Fruit fly (Drosophila melanogaster) whole organism, wandering third instar larva: ENCODE measurements around the gene shps.
A peak's percentile ranks its signal among the peaks of the same experiment; 100 is the strongest.

Experiments used
- Abd-B ChIP-seq: fragments of >200 bp; optimal IDR thresholded peaks from 2 replicates; lab custom pipeline; 2017; ENCODE audit warnings: missing biosample characterization, missing genetic modification characterization
- CG32264 ChIP-seq: fragments of 200-800 bp; sonication (Bioruptor generic); optimal IDR thresholded peaks from 2 replicates; lab custom pipeline; 2016; ENCODE audit warnings: missing biosample characterization, missing genetic modification characterization
- CG9705 ChIP-seq: fragments of 200-800 bp; sonication (Bioruptor generic); optimal IDR thresholded peaks from 2 replicates; lab custom pipeline; 2018; ENCODE audit warnings: missing biosample characterization, mild to moderate bottlenecking, missing genetic modification characterization
- CrebA ChIP-seq: fragments of 200-800 bp; sonication (Bioruptor generic); optimal IDR thresholded peaks from 2 replicates; lab custom pipeline; 2016; ENCODE audit warnings: missing biosample characterization, mild to moderate bottlenecking, missing genetic modification characterization, borderline replicate concordance
- Dfd ChIP-seq: fragments of >200 bp; optimal IDR thresholded peaks from 2 replicates; lab custom pipeline; 2017; ENCODE audit warnings: missing biosample characterization, missing genetic modification characterization
- Dif ChIP-seq: fragments of 200-275, 200-300 bp; sonication (Bioruptor generic); optimal IDR thresholded peaks from 2 replicates; lab custom pipeline; 2018; ENCODE audit warnings: missing biosample characterization, missing genetic modification characterization; ENCODE audit not compliant: partially characterized antibody
- GATAd ChIP-seq: sonication (Bioruptor generic); optimal IDR thresholded peaks from 2 replicates; lab custom pipeline; 2016; ENCODE audit warnings: missing biosample characterization, missing genetic modification characterization
- HLH106 ChIP-seq: fragments of 200-800 bp; optimal IDR thresholded peaks from 3 replicates; lab custom pipeline; 2019; ENCODE audit warnings: missing biosample characterization, mild to moderate bottlenecking, missing genetic modification characterization, moderate library complexity
- Hnf4 ChIP-seq: fragments of 200-800 bp; sonication (Bioruptor generic); optimal IDR thresholded peaks from 2 replicates; lab custom pipeline; 2016; ENCODE audit warnings: missing biosample characterization, mild to moderate bottlenecking, missing genetic modification characterization
- Hr78 ChIP-seq: fragments of >200 bp; optimal IDR thresholded peaks from 2 replicates; lab custom pipeline; 2017; ENCODE audit warnings: missing biosample characterization, missing genetic modification characterization
- Hr83 ChIP-seq: fragments of 200-300 bp; sonication (Bioruptor generic); optimal IDR thresholded peaks from 2 replicates; lab custom pipeline; 2016; ENCODE audit warnings: missing biosample characterization, mild to moderate bottlenecking, missing genetic modification characterization, moderate library complexity; ENCODE audit not compliant: poor library complexity, severe bottlenecking
- Jra ChIP-seq: sonication (Bioruptor generic); optimal IDR thresholded peaks from 2 replicates; lab custom pipeline; 2016; ENCODE audit warnings: missing biosample characterization, missing genetic modification characterization
- Mio ChIP-seq: sonication (Bioruptor generic); optimal IDR thresholded peaks from 2 replicates; lab custom pipeline; 2016; ENCODE audit warnings: missing biosample characterization, missing genetic modification characterization
- Myc ChIP-seq: fragments of >200 bp; optimal IDR thresholded peaks from 2 replicates; lab custom pipeline; 2017
- N ChIP-seq: fragments of >200 bp; optimal IDR thresholded peaks from 2 replicates; lab custom pipeline; 2018; ENCODE audit warnings: missing biosample characterization, missing external identifiers, missing genetic modification characterization
- OdsH ChIP-seq: fragments of 200-800 bp; sonication (Bioruptor generic); optimal IDR thresholded peaks from 2 replicates; lab custom pipeline; 2016; ENCODE audit warnings: missing biosample characterization, mild to moderate bottlenecking, missing genetic modification characterization
- Rel ChIP-seq, 2 experiments: fragments of 200-800 bp; sonication (Bioruptor generic) in 1 of 2; optimal IDR thresholded peaks; 2 replicates in 1 of 2; 3 replicates in 1 of 2; lab custom pipeline; 2016 to 2019; ENCODE audit warnings: mild to moderate bottlenecking in 2 of 2, missing biosample characterization in 2 of 2, missing genetic modification characterization in 2 of 2, moderate library complexity in 1 of 2
- Sp1 ChIP-seq: fragments of 200-800 bp; sonication (Bioruptor generic); optimal IDR thresholded peaks from 3 replicates; lab custom pipeline; 2019; ENCODE audit warnings: missing biosample characterization, mild to moderate bottlenecking, missing genetic modification characterization, moderate library complexity
- Vsx2 ChIP-seq: fragments of 200-300, 225-300 bp; sonication (Bioruptor generic); optimal IDR thresholded peaks from 2 replicates; lab custom pipeline; 2018; ENCODE audit warnings: missing biosample characterization, missing genetic modification characterization; ENCODE audit not compliant: partially characterized antibody
- br ChIP-seq: fragments of 200-800 bp; sonication (Bioruptor generic); optimal IDR thresholded peaks from 2 replicates; lab custom pipeline; 2016; ENCODE audit warnings: missing biosample characterization, missing genetic modification characterization
- brk ChIP-seq: fragments of 200-800 bp; sonication (Bioruptor generic); optimal IDR thresholded peaks from 2 replicates; lab custom pipeline; 2016; ENCODE audit warnings: missing biosample characterization, mild to moderate bottlenecking, missing genetic modification characterization
- dl ChIP-seq, 2 experiments: fragments of 175-275, 200-275 bp in 1 of 2; fragments of 200-275 bp in 1 of 2; sonication (Bioruptor generic); optimal IDR thresholded peaks; lab custom pipeline; 2018; ENCODE audit warnings: mild to moderate bottlenecking in 2 of 2, missing biosample characterization in 2 of 2, missing genetic modification characterization in 2 of 2, moderate library complexity in 2 of 2; ENCODE audit not compliant: partially characterized antibody in 2 of 2, insufficient read depth in 1 of 2
- dmrt93B ChIP-seq: fragments of 200-800 bp; sonication (Bioruptor generic); optimal IDR thresholded peaks from 2 replicates; lab custom pipeline; 2018; ENCODE audit warnings: missing biosample characterization, mild to moderate bottlenecking, missing genetic modification characterization
- dsf ChIP-seq: sonication (Bioruptor generic); optimal IDR thresholded peaks from 2 replicates; lab custom pipeline; 2016; ENCODE audit warnings: missing biosample characterization, missing genetic modification characterization, borderline replicate concordance
- ey ChIP-seq: fragments of 200-800 bp; sonication (Bioruptor generic); optimal IDR thresholded peaks from 2 replicates; lab custom pipeline; 2016; ENCODE audit warnings: missing biosample characterization, missing genetic modification characterization
- foxo ChIP-seq, 2 experiments: fragments of 200-800 bp; sonication (Bioruptor generic); optimal IDR thresholded peaks; 2 replicates in 1 of 2; 3 replicates in 1 of 2; lab custom pipeline; 2016 to 2017; ENCODE audit warnings: missing biosample characterization in 2 of 2, missing genetic modification characterization in 2 of 2
- fru ChIP-seq: fragments of 200-800 bp; sonication (Bioruptor generic); optimal IDR thresholded peaks from 3 replicates; lab custom pipeline; 2016; ENCODE audit warnings: missing biosample characterization, mild to moderate bottlenecking, missing genetic modification characterization
- h ChIP-seq: fragments of 200-800 bp; sonication (Bioruptor generic); optimal IDR thresholded peaks from 3 replicates; lab custom pipeline; 2016; ENCODE audit warnings: missing biosample characterization, mild to moderate bottlenecking, missing genetic modification characterization
- jim ChIP-seq: fragments of 175-275, 200-325 bp; sonication (Bioruptor generic); optimal IDR thresholded peaks from 2 replicates; lab custom pipeline; 2016; ENCODE audit warnings: missing biosample characterization, mild to moderate bottlenecking, missing genetic modification characterization
- lola ChIP-seq: fragments of >200 bp; optimal IDR thresholded peaks from 2 replicates; lab custom pipeline; 2017; ENCODE audit warnings: missing biosample characterization, missing genetic modification characterization
- pan ChIP-seq: fragments of >200 bp; optimal IDR thresholded peaks from 2 replicates; lab custom pipeline; 2017
- psq ChIP-seq: fragments of 200-800 bp; sonication (Bioruptor generic); optimal IDR thresholded peaks from 3 replicates; lab custom pipeline; 2017; ENCODE audit warnings: missing biosample characterization, mild to moderate bottlenecking, missing genetic modification characterization, moderate library complexity
- rgr ChIP-seq: fragments of 200-800 bp; sonication (Bioruptor generic); optimal IDR thresholded peaks from 3 replicates; lab custom pipeline; 2016; ENCODE audit warnings: missing biosample characterization, mild to moderate bottlenecking, missing genetic modification characterization
- sage ChIP-seq: fragments of 200-800 bp; sonication (Bioruptor generic); optimal IDR thresholded peaks from 2 replicates; lab custom pipeline; 2016; ENCODE audit warnings: missing biosample characterization, mild to moderate bottlenecking, missing genetic modification characterization
- sv ChIP-seq: fragments of 200-800 bp; sonication (Bioruptor generic); optimal IDR thresholded peaks from 3 replicates; lab custom pipeline; 2016; ENCODE audit warnings: missing biosample characterization, missing genetic modification characterization
- tai ChIP-seq: sonication (Bioruptor generic); optimal IDR thresholded peaks from 2 replicates; lab custom pipeline; 2016; ENCODE audit warnings: missing biosample characterization, missing genetic modification characterization
- usp ChIP-seq: fragments of >200 bp; optimal IDR thresholded peaks from 2 replicates; lab custom pipeline; 2017; ENCODE audit warnings: missing biosample characterization, missing genetic modification characterization
- woc ChIP-seq: sonication (Bioruptor generic); optimal IDR thresholded peaks from 2 replicates; lab custom pipeline; 2016; ENCODE audit warnings: missing biosample characterization, mild to moderate bottlenecking, missing genetic modification characterization

shps gene

dm6 chr3R:24279291-24279690 lies at the start of gene shps:
shps (plus strand) TSS chr3R:24279572.
- TF ChIP-seq N (GFP tag; lab: Kevin White, UChicago): peak; percentile 43
- no peak for TF ChIP-seq GATAd (GFP tag; lab: Kevin White, UChicago)
- peak; percentile 97 for TF ChIP-seq Myc

- peak; percentile 44 for TF ChIP-seq dsf
- no peak for TF ChIP-seq Hr83 (GFP tag; lab: Kevin White, UChicago)
- peak; percentile 27 for TF ChIP-seq sage
- TF ChIP-seq, all 38 proteins: peak for 2
These were observed 49.4 kb upstream of the shps start, which contains the start of gene Spase22-23 for dm6 chr3R:24229870-24230422. Spase22-23 (minus strand) TSS chr3R:24230035.

DNA sequence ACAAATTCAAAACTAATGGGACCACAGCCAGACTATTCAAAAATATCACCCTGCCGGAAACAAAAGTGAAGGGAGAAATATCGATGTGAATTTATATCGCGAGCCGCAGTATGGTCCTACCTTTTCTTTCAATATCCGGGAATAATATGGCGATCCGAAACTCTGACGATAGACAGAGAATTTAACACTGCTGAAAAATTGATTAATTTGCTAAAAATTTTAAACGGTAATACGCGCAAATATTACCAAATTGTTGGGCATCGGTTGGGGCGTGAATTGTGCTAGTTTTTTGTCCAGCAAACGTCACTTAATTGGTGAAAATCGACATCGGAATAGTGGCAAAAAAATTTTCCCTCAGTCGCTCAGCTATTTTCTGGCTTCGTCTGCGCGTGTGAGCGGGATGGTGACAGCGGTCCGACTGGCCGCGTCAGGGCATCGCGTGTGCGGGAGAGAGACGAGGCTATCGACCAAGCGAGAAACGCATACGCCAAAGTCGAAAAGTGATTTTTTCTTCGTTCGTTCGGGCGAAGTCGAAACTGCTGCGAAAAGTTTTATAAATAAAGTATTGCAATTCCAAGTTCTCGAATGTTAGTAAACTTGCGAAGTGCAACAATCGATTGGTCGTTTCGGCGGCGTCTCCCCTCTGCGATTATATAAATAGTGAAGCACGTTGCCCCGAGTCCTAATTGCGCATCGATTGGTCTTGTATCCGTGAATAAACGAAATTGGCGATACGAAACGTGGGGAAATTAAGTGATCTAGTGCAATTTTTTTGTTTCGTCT lies 48.8 kb upstream of the shps start, which contains the start of gene mask:
TSS of gene mask (plus strand) at position 140 of the 783 bp plus-strand sequence.
- peak; percentile 72 for TF ChIP-seq OdsH
- no peak for TF ChIP-seq Dfd (GFP tag; lab: Kevin White, UChicago)
- TF ChIP-seq rgr: peak; percentile 91
- peak; percentile 83 for TF ChIP-seq Sp1 (GFP tag; lab: Kevin White, UChicago)
- TF ChIP-seq CG9705 (GFP tag; lab: Kevin White, UChicago): peak; percentile 88
- TF ChIP-seq GATAd (GFP tag; lab: Kevin White, UChicago): no peak
- no peak for TF ChIP-seq tai (GFP tag; lab: Kevin White, UChicago)
- TF ChIP-seq fru: peak; percentile 63
- TF ChIP-seq psq (GFP tag; lab: Kevin White, UChicago): no peak
- TF ChIP-seq Dif (GFP tag; lab: Kevin White, UChicago): peak; percentile 8
- TF ChIP-seq dl (GFP tag; optimal IDR thresholded peaks at IDR 0.05; lab: Kevin White, UChicago; ENCODE audit: insufficient read depth in 1 of 2, partially characterized antibody in 2 of 2): no peak
- peak; percentile 96 for TF ChIP-seq Hr83 (GFP tag; lab: Kevin White, UChicago)
- peak; percentile 90 for TF ChIP-seq dmrt93B
- TF ChIP-seq foxo (GFP tag; optimal IDR thresholded peaks at IDR 0.05; lab: Kevin White, UChicago): peak; percentile 47 to 61
- TF ChIP-seq N (GFP tag; lab: Kevin White, UChicago): no peak
- peak; percentile 77 for TF ChIP-seq br (GFP tag; lab: Kevin White, UChicago)
- no peak for TF ChIP-seq CrebA (GFP tag; lab: Kevin White, UChicago)
- no peak for TF ChIP-seq sage
- no peak for TF ChIP-seq jim
- peak; percentile 12 for TF ChIP-seq dsf
- TF ChIP-seq ey (GFP tag; lab: Kevin White, UChicago): peak; percentile 50
- TF ChIP-seq Hnf4 (GFP tag; lab: Kevin White, UChicago): peak; percentile 59
- no peak for TF ChIP-seq Vsx2
- TF ChIP-seq usp (GFP tag; lab: Kevin White, UChicago): no peak
- peak; percentile 77 for TF ChIP-seq h (GFP tag; lab: Kevin White, UChicago)
- TF ChIP-seq lola (GFP tag; lab: Kevin White, UChicago): no peak
- TF ChIP-seq brk (GFP tag; lab: Kevin White, UChicago): no peak
- peak; percentile 32 for TF ChIP-seq CG32264 (GFP tag; lab: Kevin White, UChicago)
- TF ChIP-seq Jra (GFP tag; lab: Kevin White, UChicago): peak; percentile 73
- TF ChIP-seq Hr78 (GFP tag; lab: Kevin White, UChicago): no peak
- TF ChIP-seq HLH106 (tag; lab: Kevin White, UChicago): peak; percentile 67
- TF ChIP-seq woc (GFP tag; lab: Kevin White, UChicago): peak; percentile 31
- no peak for TF ChIP-seq Rel (GFP tag; optimal IDR thresholded peaks at IDR 0.05; lab: Kevin White, UChicago)
- TF ChIP-seq Rel (tag; optimal IDR thresholded peaks at IDR 0.05; lab: Kevin White, UChicago): peak; percentile 40
- TF ChIP-seq pan (lab: Kevin White, UChicago): no peak
- TF ChIP-seq Abd-B (GFP tag; lab: Kevin White, UChicago): no peak
- TF ChIP-seq sv (GFP tag; lab: Kevin White, UChicago): peak; percentile 69
- peak; percentile 23 for TF ChIP-seq Mio (GFP tag; lab: Kevin White, UChicago)
- TF ChIP-seq Myc: no peak
